Worm (Caenorhabditis elegans): ENCODE measurements around the gene trip-4.

ce11 chrII:15074760-15075159 lies 35.6 kb downstream of the trip-4 start:
- TF ChIP-seq pes-1 (GFP tag; IDR thresholded peaks at IDR 0.05) (no peak), ama-1 (optimal IDR thresholded peaks at IDR 0.05) (no peak), tbx-11 (GFP tag; IDR thresholded peaks at IDR 0.05) (no peak)
